Fruit fly (Drosophila melanogaster): Measurements from ENCODE around the gene IPIP.

The IPIP gene

DNA sequence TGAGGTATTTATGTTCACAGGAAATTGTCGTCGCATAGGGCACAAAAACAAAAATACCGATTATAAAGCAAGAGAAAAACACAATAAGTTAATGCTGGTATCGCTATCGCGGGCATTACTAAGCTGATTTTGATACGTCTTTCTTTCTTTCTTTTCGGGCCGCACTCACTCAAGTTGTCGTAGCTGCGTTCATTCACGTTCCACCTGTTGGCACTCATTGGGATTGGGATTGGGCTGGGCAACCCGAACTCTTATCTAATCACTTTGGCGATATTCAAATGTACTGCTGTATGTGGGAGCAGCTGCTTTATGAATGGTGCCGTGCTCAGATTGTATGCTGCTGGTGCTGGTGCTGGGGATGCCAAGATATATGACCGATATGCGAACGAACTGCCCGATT, 36.9 kb downstream of the IPIP start (continued):
- TF ChIP-seq lmd (GFP tag; IDR thresholded peaks at IDR 0.05) (no peak), sd (tag; optimal IDR thresholded peaks at IDR 0.05) (peak; percentile 53), D (optimal IDR thresholded peaks at IDR 0.05) (no peak), D (GFP tag; optimal IDR thresholded peaks at IDR 0.05) (no peak), CG2199 (GFP tag; IDR thresholded peaks at IDR 0.05) (peak; percentile 91), MTF-1 (GFP tag; optimal IDR thresholded peaks at IDR 0.05; ENCODE audit: borderline replicate concordance) (peak; percentile 38), B-H1 (GFP tag; IDR thresholded peaks at IDR 0.05) (no peak), Drgx (GFP tag; IDR thresholded peaks at IDR 0.05) (no peak), psq (GFP tag; optimal IDR thresholded peaks at IDR 0.05) (no peak), CG12219 (GFP tag; optimal IDR thresholded peaks at IDR 0.05) (no peak), ems (GFP tag; optimal IDR thresholded peaks at IDR 0.05) (no peak), fd64A (GFP tag; optimal IDR thresholded peaks at IDR 0.05) (no peak), chn (GFP tag; optimal IDR thresholded peaks at IDR 0.05) (no peak), cwo (GFP tag; optimal IDR thresholded peaks at IDR 0.05) (peak; percentile 67), GATAe (GFP tag; conservative IDR thresholded peaks at IDR 0.05) (peak; percentile 51; the same call in 1 of the 2 replicates), Med (GFP tag) (peak; percentile 63), cato (GFP tag; optimal IDR thresholded peaks at IDR 0.05; ENCODE audit: borderline replicate concordance) (no peak), CG15269 (tag; optimal IDR thresholded peaks at IDR 0.05) (no peak), wor (GFP tag; IDR thresholded peaks at IDR 0.05) (no peak), Spps (tag; optimal IDR thresholded peaks at IDR 0.05) (no peak), inv (GFP tag; IDR thresholded peaks at IDR 0.05; ENCODE audit: partially characterized antibody) (no peak), Adf1 (GFP tag; IDR thresholded peaks at IDR 0.05) (peak; percentile 26; the same call in 1 of the 2 replicates), CG34376 (GFP tag; optimal IDR thresholded peaks at IDR 0.05) (peak; percentile 63), exex (tag; optimal IDR thresholded peaks at IDR 0.05) (peak; percentile 91), CG7928 (GFP tag; optimal IDR thresholded peaks at IDR 0.05) (no peak), Six4 (GFP tag; optimal IDR thresholded peaks at IDR 0.05) (no peak), gcm (GFP tag; optimal IDR thresholded peaks at IDR 0.05) (no peak), so (GFP tag; IDR thresholded peaks at IDR 0.05) (no peak), btn (GFP tag; optimal IDR thresholded peaks at IDR 0.05) (no peak), usp (GFP tag; optimal IDR thresholded peaks at IDR 0.05) (no peak), pb (GFP tag; optimal IDR thresholded peaks at IDR 0.05) (no peak), sc (optimal IDR thresholded peaks at IDR 0.05) (no peak), sc (GFP tag; optimal IDR thresholded peaks at IDR 0.05) (no peak), lilli (GFP tag; optimal IDR thresholded peaks at IDR 0.05) (no peak), CG17568 (GFP tag; optimal IDR thresholded peaks at IDR 0.05) (no peak), Lim3 (GFP tag; IDR thresholded peaks at IDR 0.05) (no peak)

DNA sequence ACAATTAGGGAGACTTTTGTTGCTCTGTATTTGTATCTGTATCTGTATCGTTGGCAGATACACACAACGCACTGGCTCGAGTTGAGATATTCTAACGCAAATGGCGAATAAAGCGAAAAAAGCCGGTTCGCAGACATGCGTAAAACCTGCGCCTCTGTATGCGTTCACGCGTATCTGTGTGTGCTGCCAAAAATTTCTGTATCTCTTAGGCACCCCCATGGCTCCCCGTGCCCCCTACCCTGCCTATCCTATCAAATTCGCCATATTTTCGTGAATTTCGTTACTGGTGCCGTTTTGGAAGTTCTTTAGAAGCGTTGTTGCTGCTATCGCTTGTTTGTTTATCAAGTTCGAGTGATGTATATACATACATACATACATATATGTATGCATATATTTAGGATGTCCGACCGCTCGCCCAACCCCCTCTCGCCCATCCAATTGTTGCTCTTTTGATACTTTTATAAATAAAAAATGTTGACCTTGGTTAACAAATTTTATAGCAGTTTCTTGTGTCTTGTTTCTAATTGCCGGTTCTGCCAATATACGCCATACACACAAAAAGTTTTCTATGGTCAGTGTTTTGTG, 38.0 kb downstream of the IPIP start:
- TF ChIP-seq wek (GFP tag; optimal IDR thresholded peaks at IDR 0.05) (no peak), CG10959 (GFP tag; IDR thresholded peaks at IDR 0.05) (no peak), CG13894 (tag; optimal IDR thresholded peaks at IDR 0.05) (peak; percentile 96), row (GFP tag; IDR thresholded peaks at IDR 0.05) (no peak), Doc3 (GFP tag; IDR thresholded peaks at IDR 0.05; ENCODE audit: partially characterized antibody) (no peak), Fer1 (GFP tag; optimal IDR thresholded peaks at IDR 0.05) (peak; percentile 31), Gug (GFP tag; IDR thresholded peaks at IDR 0.05) (no peak), NC2β (GFP tag; optimal IDR thresholded peaks at IDR 0.05) (no peak), dpn (GFP tag; optimal IDR thresholded peaks at IDR 0.05) (no peak), abd-A (tag; optimal IDR thresholded peaks at IDR 0.05) (peak; percentile 93), sug (tag; optimal IDR thresholded peaks at IDR 0.05) (peak; percentile 41), Ravus (GFP tag; IDR thresholded peaks at IDR 0.05) (no peak), Atf6 (GFP tag; IDR thresholded peaks at IDR 0.05) (peak; percentile 13; the same call in 1 of the 2 replicates), Aef1 (GFP tag; IDR thresholded peaks at IDR 0.05) (no peak), grau (tag; optimal IDR thresholded peaks at IDR 0.05) (no peak), Deaf1 (tag; optimal IDR thresholded peaks at IDR 0.05) (peak; percentile 59), CG3838 (GFP tag; optimal IDR thresholded peaks at IDR 0.05) (no peak), CG12769 (tag; optimal IDR thresholded peaks at IDR 0.05) (peak; percentile 36)
